Worm (Caenorhabditis elegans) whole organism, L4/young adult: Measurements from ENCODE around the gene nspb-3.

Source experiments
- dao-5 ChIP-seq: sonication (generic microtip); optimal IDR thresholded peaks from 2 replicates; lab custom pipeline; 2016; ENCODE audit warnings: missing genotype, missing genetic modification characterization, moderate library complexity, missing compliant biosample characterization
- him-1 ChIP-seq: sonication (generic microtip); optimal IDR thresholded peaks from 2 replicates; lab custom pipeline; 2016; ENCODE audit warnings: missing genotype, missing genetic modification reagents, missing genetic modification characterization, missing compliant biosample characterization

ce11 chrIV:6638256-6638655 is 43.5 kb upstream of the nspb-3 start, which contains the start of gene C01B10.7:
- TF ChIP-seq him-1 (tag; lab: Kevin White, UChicago), result no peak
- TF ChIP-seq dao-5 (tag; lab: Kevin White, UChicago), result no peak
